Worm (Caenorhabditis elegans) whole organism, L4 larva: Measurements from ENCODE around the gene C17F4.3.

Experiments
- F37D6.2 ChIP-seq: sonication (generic microtip); optimal IDR thresholded peaks from 2 replicates; lab custom pipeline; 2016; ENCODE audit warnings: mild to moderate bottlenecking, missing genetic modification characterization, missing compliant biosample characterization
- Y48G9A.11 ChIP-seq: fragments of 200-800 bp; sonication (Bioruptor generic); IDR thresholded peaks from 2 replicates; pipeline ENCODE4 v1.3.6; 2022; ENCODE audit warnings: missing genetic modification reagents, missing genetic modification characterization, missing compliant biosample characterization
- aly-2 ChIP-seq: sonication (generic microtip); optimal IDR thresholded peaks from 2 replicates; lab custom pipeline; 2018; ENCODE audit warnings: missing biosample characterization, missing genetic modification characterization
- mdl-1 ChIP-seq, 2 experiments: fragments of 150-350 bp in 1 of 2; sonication (generic microtip) in 1 of 2; optimal IDR thresholded peaks; 2 replicates each; lab custom pipeline; 2014 to 2017; ENCODE audit warnings: missing biosample characterization in 2 of 2, missing genetic modification characterization in 2 of 2
- nhr-28 ChIP-seq: fragments of 150-350 bp; optimal IDR thresholded peaks from 2 replicates; lab custom pipeline; 2014; ENCODE audit warnings: missing biosample characterization, missing genetic modification characterization
- nhr-42 ChIP-seq: fragments of 200-800 bp; sonication (Bioruptor generic); IDR thresholded peaks from 2 replicates; pipeline ENCODE4 v1.3.6; 2022; ENCODE audit warnings: missing genetic modification characterization, missing compliant biosample characterization
- snpc-1.2 ChIP-seq: fragments of 200-800 bp; sonication (Bioruptor generic); IDR thresholded peaks from 2 replicates; pipeline ENCODE4 v1.3.6; 2022; ENCODE audit warnings: missing genetic modification reagents, missing genetic modification characterization, missing compliant biosample characterization
- unc-62 ChIP-seq, 3 experiments: fragments of 150-350 bp in 1 of 3; sonication (generic microtip); optimal IDR thresholded peaks in 2 of 3; peaks in 1 of 3; 1 replicate in 1 of 3; 2 replicates in 2 of 3; lab custom pipeline; 2014 to 2017; ENCODE audit warnings: missing biosample characterization in 3 of 3, missing genetic modification characterization in 3 of 3, missing genetic modification reagents in 3 of 3, missing genotype in 1 of 3

- TF ChIP-seq F37D6.2 (tag; lab: Kevin White, UChicago) (no peak), nhr-42 (GFP tag; lab: Robert Waterston, UW) (no peak), Y48G9A.11 (GFP tag; lab: Robert Waterston, UW) (no peak), nhr-28 (tag; lab: Kevin White, UChicago) (no peak), aly-2 (tag; lab: Kevin White, UChicago) (no peak), unc-62 (GFP tag; optimal IDR thresholded peaks at IDR 0.05 in 1 of 2; lab: Kevin White, UChicago) (no peak), unc-62 (tag; optimal IDR thresholded peaks at IDR 0.05; lab: Kevin White, UChicago) (no peak), mdl-1 (tag; optimal IDR thresholded peaks at IDR 0.05; lab: Kevin White, UChicago) (no peak), snpc-1.2 (no peak)
Measured at ce11 chrII:3244070-3244469, 3.8 kb downstream of the C17F4.3 start, which contains the start of gene C17F4.12.
